Worm (Caenorhabditis elegans): ENCODE measurements around the gene F20C5.5.
"Not testable (repeated sequence)": the region's sequence is repeated elsewhere in the genome, so short reads cannot be mapped to it uniquely, and the experiment has no call there.

Gene F20C5.5

ce11 chrIV:8793223-8793622 lies 23.8 kb upstream of the F20C5.5 start:
- TF ChIP-seq jun-1 (tag; optimal IDR thresholded peaks at IDR 0.05) (peak; percentile 24), ceh-82 (tag; optimal IDR thresholded peaks at IDR 0.05) (no peak), ama-1 (optimal IDR thresholded peaks at IDR 0.05) (peak; percentile 69), nhr-11 (tag; optimal IDR thresholded peaks at IDR 0.05) (no peak), nhr-23 (tag; optimal IDR thresholded peaks at IDR 0.05) (peak; percentile 93), nhr-25 (tag; optimal IDR thresholded peaks at IDR 0.05) (peak; percentile 77), ceh-28 (tag; optimal IDR thresholded peaks at IDR 0.05) (peak; percentile 3), hmg-11 (tag; optimal IDR thresholded peaks at IDR 0.05) (peak; percentile 8), eor-1 (tag; optimal IDR thresholded peaks at IDR 0.05) (no peak), unc-62 (GFP tag; optimal IDR thresholded peaks at IDR 0.05) (peak; percentile 8), R02D3.7 (tag; optimal IDR thresholded peaks at IDR 0.05) (no peak), mml-1 (tag; optimal IDR thresholded peaks at IDR 0.05) (no peak), egl-27 (tag; optimal IDR thresholded peaks at IDR 0.05) (peak; percentile 40), nfya-1 (tag; optimal IDR thresholded peaks at IDR 0.05; ENCODE audit: insufficient read depth) (peak; percentile 5), elt-1 (tag; optimal IDR thresholded peaks at IDR 0.05) (peak; percentile 37), ztf-4 (tag; optimal IDR thresholded peaks at IDR 0.05) (no peak), nhr-43 (tag; optimal IDR thresholded peaks at IDR 0.05; ENCODE audit: poor library complexity, severe bottlenecking) (peak; percentile 63), elt-2 (tag; optimal IDR thresholded peaks at IDR 0.05) (peak; percentile 70), elt-3 (tag; optimal IDR thresholded peaks at IDR 0.05) (peak; percentile 37 to 99 (median 61)), pqm-1 (tag; optimal IDR thresholded peaks at IDR 0.05) (peak; percentile 24), nhr-67 (tag; optimal IDR thresholded peaks at IDR 0.05) (no peak), lsy-12 (tag; optimal IDR thresholded peaks at IDR 0.05) (peak; percentile 11), daf-12 (tag; optimal IDR thresholded peaks at IDR 0.05) (peak; percentile 52)

DNA sequence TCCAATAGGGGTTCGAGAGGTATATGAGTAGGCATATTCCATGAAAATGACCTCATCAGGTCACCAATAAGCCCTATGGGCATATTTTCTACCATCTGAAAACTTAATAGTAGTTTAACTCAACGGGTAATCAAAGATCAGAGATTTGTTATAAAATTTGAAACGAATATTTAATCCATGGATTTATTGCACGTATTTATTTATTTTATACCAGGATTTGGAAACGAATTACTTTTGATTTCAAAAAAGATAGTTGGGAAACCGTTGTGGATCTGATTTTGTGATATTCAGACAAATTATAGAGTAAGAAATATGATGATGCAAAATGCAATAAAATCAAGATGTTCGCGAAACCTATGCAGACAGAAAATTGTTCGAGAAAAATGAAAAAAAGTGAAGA lies 23.4 kb upstream of the F20C5.5 start, which contains the start of gene C33D9.3:
Gene C33D9.3, minus strand, starts transcription at position 101 of the 400 bp plus-strand sequence.
- TF ChIP-seq ceh-9 (tag; optimal IDR thresholded peaks at IDR 0.05) (no peak), unc-62 (GFP tag; optimal IDR thresholded peaks at IDR 0.05) (no peak), fkh-2 (tag; optimal IDR thresholded peaks at IDR 0.05) (no peak), ZK546.5 (tag; optimal IDR thresholded peaks at IDR 0.05) (no peak), nhr-67 (tag; optimal IDR thresholded peaks at IDR 0.05) (no peak), sea-2 (GFP tag; optimal IDR thresholded peaks at IDR 0.05) (no peak), pqm-1 (tag; optimal IDR thresholded peaks at IDR 0.05) (no peak), mdl-1 (tag; optimal IDR thresholded peaks at IDR 0.05) (no peak), elt-3 (tag; optimal IDR thresholded peaks at IDR 0.05) (no peak), mml-1 (tag; optimal IDR thresholded peaks at IDR 0.05) (no peak)

ce11 chrIV:8790144-8790543 lies 20.7 kb upstream of the F20C5.5 start, which contains the start of gene sru-35:
Gene sru-35 (minus strand): TSS chrIV:8790244.
- TF ChIP-seq ama-1 (optimal IDR thresholded peaks at IDR 0.05), result no peak
- no peak for TF ChIP-seq nhr-237 (tag; optimal IDR thresholded peaks at IDR 0.05)
- no peak for TF ChIP-seq ztf-4 (tag; optimal IDR thresholded peaks at IDR 0.05)
- TF ChIP-seq aly-2 (tag; optimal IDR thresholded peaks at IDR 0.05), result no peak
- TF ChIP-seq pha-4 (tag; optimal IDR thresholded peaks at IDR 0.05), result no peak
- no peak for TF ChIP-seq nfya-1 (tag; optimal IDR thresholded peaks at IDR 0.05; ENCODE audit: insufficient read depth)
- TF ChIP-seq mml-1 (tag; optimal IDR thresholded peaks at IDR 0.05), result no peak
- no peak for TF ChIP-seq fos-1 (tag; optimal IDR thresholded peaks at IDR 0.05)
- no peak for TF ChIP-seq sea-2 (GFP tag; optimal IDR thresholded peaks at IDR 0.05)
- TF ChIP-seq lsy-12 (tag; optimal IDR thresholded peaks at IDR 0.05), result no peak
- no peak for TF ChIP-seq fkh-2 (tag; optimal IDR thresholded peaks at IDR 0.05)
- TF ChIP-seq lin-39 (tag; optimal IDR thresholded peaks at IDR 0.05), result no peak
- TF ChIP-seq nhr-76 (tag; optimal IDR thresholded peaks at IDR 0.05), result no peak
- TF ChIP-seq fkh-10 (GFP tag; optimal IDR thresholded peaks at IDR 0.05), result no peak
- no peak for TF ChIP-seq unc-39 (tag; optimal IDR thresholded peaks at IDR 0.05)
- no peak for TF ChIP-seq zag-1 (tag; optimal IDR thresholded peaks at IDR 0.05)

DNA sequence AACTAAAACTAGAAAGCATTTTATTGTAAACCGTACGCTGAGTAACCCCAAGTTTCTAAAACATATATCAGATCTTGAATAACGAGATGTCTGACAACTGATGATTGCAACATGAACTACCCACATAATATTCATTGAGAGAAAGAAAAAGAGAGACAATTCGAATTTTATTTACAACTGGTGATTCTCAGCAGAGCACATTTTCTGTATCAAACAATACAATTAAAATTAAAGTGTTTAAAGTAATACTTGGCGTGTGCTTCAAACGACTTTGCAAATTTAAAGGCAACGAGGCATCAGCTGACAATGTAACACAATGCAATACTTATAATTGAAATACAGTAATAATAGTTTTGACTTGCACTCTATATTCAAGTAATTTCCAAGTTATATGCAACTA lies 18.6 kb upstream of the F20C5.5 start, which contains the start of gene C33D9.10:
Gene C33D9.10, minus strand, starts transcription at position 101 of the 400 bp plus-strand sequence.
- TF ChIP-seq nhr-23, aly-2, ztf-11 (tag; optimal IDR thresholded peaks at IDR 0.05): not testable (repeated sequence)

Data from whole organism, L3 larva.